Fruit fly (Drosophila melanogaster) whole organism: Measurements from ENCODE around the gene ctp.

Source experiments
- Dll ChIP-seq: fragments of >200 bp; optimal IDR thresholded peaks from 2 replicates; lab custom pipeline; 2017
- pan ChIP-seq: fragments of >200 bp; optimal IDR thresholded peaks from 2 replicates; lab custom pipeline; 2017
- psq ChIP-seq: fragments of >200 bp; optimal IDR thresholded peaks from 2 replicates; lab custom pipeline; 2017

dm6 chrX:4643887-4644286 is 43.7 kb upstream of the ctp start, which contains the start of gene CG3081:
- TF ChIP-seq pan (lab: Kevin White, UChicago) = no peak
- no peak for TF ChIP-seq psq (lab: Kevin White, UChicago)
- no peak for TF ChIP-seq Dll (lab: Kevin White, UChicago)
